Fruit fly (Drosophila melanogaster) S2 (cell line): ENCODE measurements around the gene CG3106.

Experiments
- CG8478 ChIP-seq: fragments of >200 bp; optimal IDR thresholded peaks from 2 replicates; lab custom pipeline; 2018
- CTCF ChIP-seq, 2 experiments: fragments of >200 bp; optimal IDR thresholded peaks; 2 replicates each; lab custom pipeline; 2018

DNA sequence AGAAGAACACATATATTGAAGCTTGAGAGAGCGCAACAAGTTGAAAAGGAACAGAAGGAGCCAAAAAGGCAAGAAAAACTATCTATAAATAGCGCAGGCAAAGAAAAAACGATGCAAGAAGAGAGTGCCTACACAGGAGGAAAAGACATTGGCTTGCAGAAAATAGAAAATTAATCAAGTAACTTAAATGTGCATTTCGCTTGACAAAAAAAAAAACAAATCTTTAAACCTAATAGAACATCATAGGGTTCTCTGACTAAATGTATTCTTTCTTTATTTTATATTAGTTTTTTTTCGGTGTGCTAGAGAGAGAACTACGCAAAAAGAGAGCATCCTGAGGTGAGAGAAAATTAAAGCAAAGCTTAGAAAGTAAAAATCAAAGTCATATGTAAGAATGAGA lies 12.7 kb downstream of the CG3106 start:
- TF ChIP-seq CG8478 (no peak), CTCF (optimal IDR thresholded peaks at IDR 0.05; lab: Kevin White, UChicago) (no peak)
